Worm (Caenorhabditis elegans): ENCODE measurements around the gene ctsa-3.2.

The ctsa-3.2 gene

ce11 chrII:9892409-9892808 lies 17.4 kb downstream of the ctsa-3.2 start, which contains the start of gene C08H9.16:
Gene C08H9.16, plus strand, starts transcription at chrII:9892778.
- no peak for TF ChIP-seq B0310.2 (tag; optimal IDR thresholded peaks at IDR 0.05)
- TF ChIP-seq F13C5.2 (tag; optimal IDR thresholded peaks at IDR 0.05): no peak
- no peak for TF ChIP-seq ceh-13 (GFP tag; optimal IDR thresholded peaks at IDR 0.05)
- no peak for TF ChIP-seq ama-1 (optimal IDR thresholded peaks at IDR 0.05)

- TF ChIP-seq ceh-13 (GFP tag; optimal IDR thresholded peaks at IDR 0.05) (no peak), aly-1 (tag; optimal IDR thresholded peaks at IDR 0.05) (no peak), B0310.2 (tag; optimal IDR thresholded peaks at IDR 0.05) (no peak), scrt-1 (GFP tag; IDR thresholded peaks at IDR 0.05) (no peak), tbx-11 (GFP tag; IDR thresholded peaks at IDR 0.05) (no peak), ets-7 (tag; optimal IDR thresholded peaks at IDR 0.05) (no peak), sea-1 (GFP tag; conservative IDR thresholded peaks at IDR 0.05) (no peak), ama-1 (optimal IDR thresholded peaks at IDR 0.05) (no peak), flt-1 (GFP tag; IDR thresholded peaks at IDR 0.05) (no peak), tbx-37 (GFP tag; conservative IDR thresholded peaks at IDR 0.05) (no peak)
Observed at ce11 chrII:9894435-9894834, 19.5 kb downstream of the ctsa-3.2 start, which contains the start of gene F26C11.1. Gene F26C11.1, plus strand, starts transcription at chrII:9894735.

- TF ChIP-seq ceh-36 (tag; optimal IDR thresholded peaks at IDR 0.05) (no peak), B0310.2 (tag; optimal IDR thresholded peaks at IDR 0.05) (no peak), tbx-11 (GFP tag; IDR thresholded peaks at IDR 0.05) (no peak), aly-1 (tag; optimal IDR thresholded peaks at IDR 0.05) (no peak), tbx-37 (GFP tag; conservative IDR thresholded peaks at IDR 0.05) (no peak), scrt-1 (GFP tag; IDR thresholded peaks at IDR 0.05) (no peak), pes-1 (GFP tag; IDR thresholded peaks at IDR 0.05) (no peak), hmbx-1 (tag; optimal IDR thresholded peaks at IDR 0.05) (no peak), hnd-1 (tag; optimal IDR thresholded peaks at IDR 0.05) (no peak), F13C5.2 (tag; optimal IDR thresholded peaks at IDR 0.05) (no peak), hmg-4 (GFP tag; optimal IDR thresholded peaks at IDR 0.05) (no peak), flt-1 (GFP tag; IDR thresholded peaks at IDR 0.05) (no peak), ama-1 (optimal IDR thresholded peaks at IDR 0.05) (no peak), ets-7 (tag; optimal IDR thresholded peaks at IDR 0.05) (no peak), tra-4 (tag; optimal IDR thresholded peaks at IDR 0.05) (no peak), ceh-13 (GFP tag; optimal IDR thresholded peaks at IDR 0.05) (no peak), sea-1 (GFP tag; conservative IDR thresholded peaks at IDR 0.05) (no peak)
Observed at ce11 chrII:9895173-9895572, 20.2 kb downstream of the ctsa-3.2 start.

ce11 chrII:9898744-9899143 lies 23.8 kb downstream of the ctsa-3.2 start:
- TF ChIP-seq hnd-1 (tag; optimal IDR thresholded peaks at IDR 0.05) (no peak), hmbx-1 (tag; optimal IDR thresholded peaks at IDR 0.05) (no peak), scrt-1 (GFP tag; IDR thresholded peaks at IDR 0.05) (no peak), F13C5.2 (tag; optimal IDR thresholded peaks at IDR 0.05) (no peak), pes-1 (GFP tag; IDR thresholded peaks at IDR 0.05) (no peak), tbx-37 (GFP tag; conservative IDR thresholded peaks at IDR 0.05) (no peak), tbx-11 (GFP tag; IDR thresholded peaks at IDR 0.05) (no peak), B0310.2 (tag; optimal IDR thresholded peaks at IDR 0.05) (no peak), ceh-36 (tag; optimal IDR thresholded peaks at IDR 0.05) (no peak), aly-1 (tag; optimal IDR thresholded peaks at IDR 0.05) (no peak)

ce11 chrII:9900276-9900675 lies 25.3 kb downstream of the ctsa-3.2 start, which contains the start of gene unc-4:
Gene unc-4, minus strand, starts transcription at chrII:9900376.
- TF ChIP-seq flt-1 (GFP tag; IDR thresholded peaks at IDR 0.05) (no peak), ama-1 (optimal IDR thresholded peaks at IDR 0.05) (no peak), sea-1 (GFP tag; conservative IDR thresholded peaks at IDR 0.05) (no peak), hmg-4 (GFP tag; optimal IDR thresholded peaks at IDR 0.05) (no peak), tbx-11 (GFP tag; IDR thresholded peaks at IDR 0.05) (no peak), scrt-1 (GFP tag; IDR thresholded peaks at IDR 0.05) (no peak), pes-1 (GFP tag; IDR thresholded peaks at IDR 0.05) (no peak), aly-1 (tag; optimal IDR thresholded peaks at IDR 0.05) (no peak), hmbx-1 (tag; optimal IDR thresholded peaks at IDR 0.05) (no peak), ceh-13 (GFP tag; optimal IDR thresholded peaks at IDR 0.05) (no peak), B0310.2 (tag; optimal IDR thresholded peaks at IDR 0.05) (no peak), tra-4 (tag; optimal IDR thresholded peaks at IDR 0.05) (no peak), hnd-1 (tag; optimal IDR thresholded peaks at IDR 0.05) (no peak)

- TF ChIP-seq flt-1 (GFP tag; IDR thresholded peaks at IDR 0.05) (no peak), tra-4 (tag; optimal IDR thresholded peaks at IDR 0.05) (no peak), tbx-37 (GFP tag; conservative IDR thresholded peaks at IDR 0.05) (no peak), scrt-1 (GFP tag; IDR thresholded peaks at IDR 0.05) (no peak), hmbx-1 (tag; optimal IDR thresholded peaks at IDR 0.05) (no peak)
Observed at ce11 chrII:9904459-9904858, 29.5 kb downstream of the ctsa-3.2 start.

- TF ChIP-seq tra-4 (tag; optimal IDR thresholded peaks at IDR 0.05) (no peak), pes-1 (GFP tag; IDR thresholded peaks at IDR 0.05) (no peak), B0310.2 (tag; optimal IDR thresholded peaks at IDR 0.05) (no peak), sea-1 (GFP tag; conservative IDR thresholded peaks at IDR 0.05) (no peak), ama-1 (optimal IDR thresholded peaks at IDR 0.05) (no peak), tbx-11 (GFP tag; IDR thresholded peaks at IDR 0.05) (no peak), hmbx-1 (tag; optimal IDR thresholded peaks at IDR 0.05) (no peak), F13C5.2 (tag; optimal IDR thresholded peaks at IDR 0.05) (no peak), flt-1 (GFP tag; IDR thresholded peaks at IDR 0.05) (no peak), ceh-36 (tag; optimal IDR thresholded peaks at IDR 0.05) (no peak), hmg-4 (GFP tag; optimal IDR thresholded peaks at IDR 0.05) (no peak), scrt-1 (GFP tag; IDR thresholded peaks at IDR 0.05) (no peak), aly-1 (tag; optimal IDR thresholded peaks at IDR 0.05) (no peak), ceh-13 (GFP tag; optimal IDR thresholded peaks at IDR 0.05) (no peak), hnd-1 (tag; optimal IDR thresholded peaks at IDR 0.05) (no peak), tbx-37 (GFP tag; conservative IDR thresholded peaks at IDR 0.05) (no peak), ets-7 (tag; optimal IDR thresholded peaks at IDR 0.05) (no peak)
Observed at ce11 chrII:9914999-9915398, 40.0 kb downstream of the ctsa-3.2 start, which contains the start of gene F26C11.3. Gene F26C11.3, minus strand, starts transcription at chrII:9915099.

- TF ChIP-seq tbx-37 (GFP tag; conservative IDR thresholded peaks at IDR 0.05) (no peak), ceh-13 (GFP tag; optimal IDR thresholded peaks at IDR 0.05) (no peak), F13C5.2 (tag; optimal IDR thresholded peaks at IDR 0.05) (no peak), aly-1 (tag; optimal IDR thresholded peaks at IDR 0.05) (no peak), ets-7 (tag; optimal IDR thresholded peaks at IDR 0.05) (no peak), hmbx-1 (tag; optimal IDR thresholded peaks at IDR 0.05) (no peak), sea-1 (GFP tag; conservative IDR thresholded peaks at IDR 0.05) (no peak), pes-1 (GFP tag; IDR thresholded peaks at IDR 0.05) (no peak), flt-1 (GFP tag; IDR thresholded peaks at IDR 0.05) (no peak), tra-4 (tag; optimal IDR thresholded peaks at IDR 0.05) (no peak), tbx-11 (GFP tag; IDR thresholded peaks at IDR 0.05) (no peak), ceh-36 (tag; optimal IDR thresholded peaks at IDR 0.05) (no peak), scrt-1 (GFP tag; IDR thresholded peaks at IDR 0.05) (no peak), hmg-4 (GFP tag; optimal IDR thresholded peaks at IDR 0.05) (no peak), B0310.2 (tag; optimal IDR thresholded peaks at IDR 0.05) (no peak), hnd-1 (tag; optimal IDR thresholded peaks at IDR 0.05) (no peak), ama-1 (optimal IDR thresholded peaks at IDR 0.05) (no peak)
Observed at ce11 chrII:9916177-9916576, 41.2 kb downstream of the ctsa-3.2 start, which contains the start of gene F26C11.4. Gene F26C11.4, minus strand, starts transcription at chrII:9916277.
